1 fruit fly cellular context compared by ENCODE assay signal in the genomic region with DNA sequence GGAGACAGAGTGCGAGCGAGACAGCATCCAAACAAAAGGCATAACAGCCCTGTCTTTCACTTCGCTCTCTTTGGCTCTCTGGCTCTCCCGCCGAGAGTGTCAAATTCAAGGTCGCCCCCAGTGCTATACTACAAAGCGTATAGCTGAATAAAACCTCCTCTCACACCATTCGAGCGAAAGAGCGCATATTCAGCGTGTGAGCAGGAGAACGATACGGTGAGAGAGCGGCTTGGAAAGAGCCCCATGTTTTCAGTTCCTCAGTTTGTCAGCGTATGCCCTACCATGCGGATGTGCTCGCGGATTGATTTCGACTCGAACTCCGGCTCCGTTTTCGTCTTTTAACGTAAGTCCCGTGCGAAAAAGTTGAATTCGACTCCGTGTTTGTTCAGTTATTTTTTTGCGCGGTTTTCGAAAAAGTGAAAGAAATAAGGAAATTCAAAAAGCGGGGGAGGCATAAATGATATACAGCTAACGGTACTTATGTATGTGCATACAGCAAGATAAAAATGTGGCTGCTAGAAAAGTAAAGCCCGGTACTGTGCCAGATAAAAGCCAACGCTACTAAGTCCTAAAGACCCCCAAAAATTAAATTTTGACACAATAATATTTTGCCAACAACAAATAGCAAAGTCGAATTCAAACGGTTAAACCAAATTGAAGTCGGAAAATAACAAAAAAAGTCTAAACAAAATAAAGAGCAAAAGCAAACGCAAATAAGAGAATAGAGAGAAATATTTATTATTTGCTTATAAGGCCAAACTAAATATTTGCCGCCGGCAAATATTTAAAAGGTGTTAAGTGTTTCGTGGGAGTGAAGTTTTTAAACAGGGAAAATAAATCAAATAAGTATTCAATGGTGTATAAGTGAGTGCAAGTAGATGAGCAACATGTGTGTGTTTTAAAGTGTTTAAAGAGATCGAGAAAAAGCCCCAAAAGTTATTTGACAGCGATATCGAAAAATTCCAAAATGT.
TF ChIP-seq lines count a peak whose summit lies in the region.

A gene (plus strand): TSS at position 256 of the 971 bp plus-strand sequence.

TF ChIP-seq in whole organism, embryonic, 481 proteins besides CTCF, POLR2A, EP300 and RAD21 (continued from another document and continues in another):
- TF ChIP-seq pita (GFP tag; optimal IDR thresholded peaks at IDR 0.05; lab: Kevin White, UChicago): no peak
- peak; percentile 27 for TF ChIP-seq stwl (tag; optimal IDR thresholded peaks at IDR 0.05; lab: Kevin White, UChicago)
- TF ChIP-seq CG3407 (GFP tag; optimal IDR thresholded peaks at IDR 0.05; lab: Kevin White, UChicago): no peak
- no peak for TF ChIP-seq Fer1 (GFP tag; optimal IDR thresholded peaks at IDR 0.05; lab: Kevin White, UChicago)
- TF ChIP-seq BtbVII (GFP tag; optimal IDR thresholded peaks at IDR 0.05; lab: Kevin White, UChicago): peak; percentile 13
- TF ChIP-seq Taf1 (GFP tag; IDR thresholded peaks at IDR 0.05; lab: Robert Waterston, UW): no peak
- no peak for TF ChIP-seq CG2875 (GFP tag; optimal IDR thresholded peaks at IDR 0.05; lab: Kevin White, UChicago)
- no peak for TF ChIP-seq CG16815 (GFP tag; optimal IDR thresholded peaks at IDR 0.05; lab: Kevin White, UChicago)
- TF ChIP-seq CG6689 (GFP tag; IDR thresholded peaks at IDR 0.05; lab: Robert Waterston, UW): peak; percentile 41; the same call in 1 of the 2 replicates
- no peak for TF ChIP-seq CG5245 (GFP tag; optimal IDR thresholded peaks at IDR 0.05; lab: Kevin White, UChicago)
- no peak for TF ChIP-seq CG10979 (tag; optimal IDR thresholded peaks at IDR 0.05; lab: Kevin White, UChicago)
- peak; percentile 36 for TF ChIP-seq CG14710 (tag; optimal IDR thresholded peaks at IDR 0.05; lab: Kevin White, UChicago)
- TF ChIP-seq da (GFP tag; optimal IDR thresholded peaks at IDR 0.05; lab: Kevin White, UChicago): no peak
- TF ChIP-seq vnd (GFP tag; IDR thresholded peaks at IDR 0.05; lab: Robert Waterston, UW; ENCODE audit: partially characterized antibody): no peak
- TF ChIP-seq sqz (GFP tag; optimal IDR thresholded peaks at IDR 0.05; lab: Kevin White, UChicago): peak; percentile 25
- TF ChIP-seq cg (GFP tag; optimal IDR thresholded peaks at IDR 0.05; lab: Kevin White, UChicago): no peak
- TF ChIP-seq CG11723 (GFP tag; optimal IDR thresholded peaks at IDR 0.05; lab: Kevin White, UChicago): no peak
- TF ChIP-seq jing (GFP tag; optimal IDR thresholded peaks at IDR 0.05; lab: Kevin White, UChicago): no peak
- TF ChIP-seq Oli (tag; optimal IDR thresholded peaks at IDR 0.05; lab: Kevin White, UChicago): no peak
- no peak for TF ChIP-seq pum (GFP tag; optimal IDR thresholded peaks at IDR 0.05; lab: Kevin White, UChicago)
- TF ChIP-seq CG17328 (GFP tag; IDR thresholded peaks at IDR 0.05; lab: Robert Waterston, UW): peak; percentile 40; the same call in 1 of the 2 replicates
- TF ChIP-seq Dip2 (GFP tag; IDR thresholded peaks at IDR 0.05; lab: Robert Waterston, UW): no peak
- no peak for TF ChIP-seq CG13296 (GFP tag; optimal IDR thresholded peaks at IDR 0.05; lab: Kevin White, UChicago)
- no peak for TF ChIP-seq tin (GFP tag; optimal IDR thresholded peaks at IDR 0.05; lab: Kevin White, UChicago)
- no peak for TF ChIP-seq slp2 (GFP tag; optimal IDR thresholded peaks at IDR 0.05; lab: Kevin White, UChicago)
- no peak for TF ChIP-seq MBD-R2 (GFP tag; IDR thresholded peaks at IDR 0.05; lab: Robert Waterston, UW)
- no peak for TF ChIP-seq Xbp1 (GFP tag; optimal IDR thresholded peaks at IDR 0.05; lab: Kevin White, UChicago)
- peak; percentile 44; the same call in 2 of the 3 replicates for TF ChIP-seq HLH4C (GFP tag; IDR thresholded peaks at IDR 0.05; lab: Robert Waterston, UW; ENCODE audit: partially characterized antibody)
- peak; percentile 53; the same call in 2 of the 3 replicates for TF ChIP-seq CG6791 (GFP tag; IDR thresholded peaks at IDR 0.05; lab: Robert Waterston, UW; ENCODE audit: partially characterized antibody)
- no peak for TF ChIP-seq CG8388 (GFP tag; optimal IDR thresholded peaks at IDR 0.05; lab: Kevin White, UChicago)
- no peak for TF ChIP-seq Dad (GFP tag; optimal IDR thresholded peaks at IDR 0.05; lab: Kevin White, UChicago)
- peak; percentile 59 for TF ChIP-seq CG2678 (tag; optimal IDR thresholded peaks at IDR 0.05; lab: Kevin White, UChicago)
- TF ChIP-seq CG9437 (GFP tag; optimal IDR thresholded peaks at IDR 0.05; lab: Kevin White, UChicago): peak; percentile 72
- no peak; the same call in 1 of the 2 replicates for TF ChIP-seq Drgx (GFP tag; IDR thresholded peaks at IDR 0.05; lab: Robert Waterston, UW)
- no peak for TF ChIP-seq CG1647 (GFP tag; optimal IDR thresholded peaks at IDR 0.05; lab: Kevin White, UChicago)
- TF ChIP-seq Ets65A (GFP tag; lab: Kevin White, UChicago): no peak
- no peak for TF ChIP-seq CG13624 (GFP tag; optimal IDR thresholded peaks at IDR 0.05; lab: Kevin White, UChicago)
- no peak for TF ChIP-seq CG31388 (GFP tag; optimal IDR thresholded peaks at IDR 0.05; lab: Kevin White, UChicago)
- TF ChIP-seq CG12155 (GFP tag; optimal IDR thresholded peaks at IDR 0.05; lab: Kevin White, UChicago): no peak
- TF ChIP-seq onecut (GFP tag; IDR thresholded peaks at IDR 0.05; lab: Robert Waterston, UW): no peak
- TF ChIP-seq CG3065 (GFP tag; optimal IDR thresholded peaks at IDR 0.05; lab: Kevin White, UChicago): no peak
- no peak for TF ChIP-seq CG10543 (GFP tag; optimal IDR thresholded peaks at IDR 0.05; lab: Kevin White, UChicago)
- no peak for TF ChIP-seq Ets97D (GFP tag; optimal IDR thresholded peaks at IDR 0.05; lab: Kevin White, UChicago)
- no peak for TF ChIP-seq H2.0 (GFP tag; IDR thresholded peaks at IDR 0.05; lab: Robert Waterston, UW)
- TF ChIP-seq Eip74EF (GFP tag; optimal IDR thresholded peaks at IDR 0.05; lab: Kevin White, UChicago): no peak
- TF ChIP-seq mirr (GFP tag; optimal IDR thresholded peaks at IDR 0.05; lab: Kevin White, UChicago): no peak
- TF ChIP-seq hth (optimal IDR thresholded peaks at IDR 0.05; lab: Kevin White, UChicago): no peak
- no peak for TF ChIP-seq Nf-YB (GFP tag; optimal IDR thresholded peaks at IDR 0.05; lab: Kevin White, UChicago)
- peak; percentile 78 for TF ChIP-seq vvl (GFP tag; IDR thresholded peaks at IDR 0.05; lab: Robert Waterston, UW)
- TF ChIP-seq Nf-YA (GFP tag; IDR thresholded peaks at IDR 0.05; lab: Robert Waterston, UW): no peak; the same call in 1 of the 2 replicates
- TF ChIP-seq CG16779 (GFP tag; IDR thresholded peaks at IDR 0.05; lab: Robert Waterston, UW): no peak
- TF ChIP-seq ato (GFP tag; IDR thresholded peaks at IDR 0.05; lab: Robert Waterston, UW; ENCODE audit: partially characterized antibody): peak; percentile 50; the same call in 1 of the 2 replicates
- TF ChIP-seq Hr51 (GFP tag; optimal IDR thresholded peaks at IDR 0.05; lab: Kevin White, UChicago): no peak
- peak; percentile 10 for TF ChIP-seq CG7987 (GFP tag; optimal IDR thresholded peaks at IDR 0.05; lab: Kevin White, UChicago)
- TF ChIP-seq CG3838 (GFP tag; optimal IDR thresholded peaks at IDR 0.05; lab: Kevin White, UChicago): no peak
- no peak for TF ChIP-seq CG7372 (GFP tag; IDR thresholded peaks at IDR 0.05; lab: Robert Waterston, UW)
- TF ChIP-seq CG4730 (GFP tag; IDR thresholded peaks at IDR 0.05; lab: Robert Waterston, UW): no peak
- TF ChIP-seq ham (GFP tag; IDR thresholded peaks at IDR 0.05; lab: Robert Waterston, UW): no peak
- TF ChIP-seq ERR (GFP tag; optimal IDR thresholded peaks at IDR 0.05; lab: Kevin White, UChicago): peak; percentile 25
- no peak for TF ChIP-seq Ptx1 (GFP tag; IDR thresholded peaks at IDR 0.05; lab: Robert Waterston, UW)
- TF ChIP-seq amos (GFP tag; IDR thresholded peaks at IDR 0.05; lab: Robert Waterston, UW; ENCODE audit: partially characterized antibody): peak; percentile 57; the same call in 1 of the 2 replicates
- TF ChIP-seq YL-1 (GFP tag; optimal IDR thresholded peaks at IDR 0.05; lab: Kevin White, UChicago): no peak
- no peak for TF ChIP-seq CkIIα-i1 (GFP tag; IDR thresholded peaks at IDR 0.05; lab: Robert Waterston, UW)
- TF ChIP-seq Fer2 (tag; optimal IDR thresholded peaks at IDR 0.05; lab: Kevin White, UChicago): no peak
- TF ChIP-seq cad (GFP tag; optimal IDR thresholded peaks at IDR 0.05; lab: Kevin White, UChicago): peak; percentile 31
- no peak for TF ChIP-seq bigmax (GFP tag; optimal IDR thresholded peaks at IDR 0.05; lab: Kevin White, UChicago)
- TF ChIP-seq CG11093 (GFP tag; IDR thresholded peaks at IDR 0.05; lab: Robert Waterston, UW): no peak
- no peak for TF ChIP-seq slou (GFP tag; optimal IDR thresholded peaks at IDR 0.05; lab: Kevin White, UChicago)
- no peak for TF ChIP-seq lmd (GFP tag; IDR thresholded peaks at IDR 0.05; lab: Robert Waterston, UW)
- TF ChIP-seq klu (GFP tag; IDR thresholded peaks at IDR 0.05; lab: Robert Waterston, UW): no peak
- peak; percentile 57 for TF ChIP-seq CG13287 (GFP tag; IDR thresholded peaks at IDR 0.05; lab: Robert Waterston, UW; ENCODE audit: partially characterized antibody)
- TF ChIP-seq CG3995 (GFP tag; optimal IDR thresholded peaks at IDR 0.05; lab: Kevin White, UChicago): no peak
- TF ChIP-seq CG17385 (GFP tag; optimal IDR thresholded peaks at IDR 0.05; lab: Kevin White, UChicago): peak; percentile 24
- TF ChIP-seq croc (GFP tag; conservative IDR thresholded peaks at IDR 0.05; lab: Robert Waterston, UW): no peak
- TF ChIP-seq HLHmδ (GFP tag; optimal IDR thresholded peaks at IDR 0.05; lab: Kevin White, UChicago): peak; percentile 22
- TF ChIP-seq ttk (GFP tag; IDR thresholded peaks at IDR 0.05; lab: Robert Waterston, UW): no peak
- no peak for TF ChIP-seq btn (GFP tag; optimal IDR thresholded peaks at IDR 0.05; lab: Kevin White, UChicago)
- TF ChIP-seq CG7928 (GFP tag; optimal IDR thresholded peaks at IDR 0.05; lab: Kevin White, UChicago): no peak
- TF ChIP-seq schlank (tag; optimal IDR thresholded peaks at IDR 0.05; lab: Kevin White, UChicago): no peak
- peak; percentile 16 for TF ChIP-seq CG2712 (tag; optimal IDR thresholded peaks at IDR 0.05; lab: Kevin White, UChicago)
- no peak for TF ChIP-seq Dfd (GFP tag; optimal IDR thresholded peaks at IDR 0.05; lab: Kevin White, UChicago)
- peak; percentile 13 for TF ChIP-seq Sry-β (GFP tag; optimal IDR thresholded peaks at IDR 0.05; lab: Kevin White, UChicago)
- TF ChIP-seq ap (GFP tag; IDR thresholded peaks at IDR 0.05; lab: Robert Waterston, UW): 0 out of 2 replicates have a peak, but pooled peaks have one; percentile 8
- TF ChIP-seq dimm (GFP tag; IDR thresholded peaks at IDR 0.05; lab: Robert Waterston, UW): no peak
- TF ChIP-seq CG33557 (GFP tag; optimal IDR thresholded peaks at IDR 0.05; lab: Kevin White, UChicago): peak; percentile 20
- no peak for TF ChIP-seq CG7786 (GFP tag; optimal IDR thresholded peaks at IDR 0.05; lab: Kevin White, UChicago)
- peak; percentile 14 for TF ChIP-seq nerfin-1 (tag; optimal IDR thresholded peaks at IDR 0.05; lab: Kevin White, UChicago)
- TF ChIP-seq CG7556 (GFP tag; optimal IDR thresholded peaks at IDR 0.05; lab: Kevin White, UChicago): peak; percentile 10
- no peak for TF ChIP-seq dmrt99B (tag; optimal IDR thresholded peaks at IDR 0.05; lab: Kevin White, UChicago)
- TF ChIP-seq lola (GFP tag; optimal IDR thresholded peaks at IDR 0.05; lab: Kevin White, UChicago): peak in 1 of 3 experiments; percentile 39
- no peak for TF ChIP-seq CG17802 (tag; optimal IDR thresholded peaks at IDR 0.05; lab: Kevin White, UChicago)
- TF ChIP-seq CG13775 (GFP tag; optimal IDR thresholded peaks at IDR 0.05; lab: Kevin White, UChicago): peak; percentile 11
- TF ChIP-seq bcd (GFP tag; optimal IDR thresholded peaks at IDR 0.05; lab: Kevin White, UChicago): no peak
- TF ChIP-seq trh (GFP tag; optimal IDR thresholded peaks at IDR 0.05; lab: Kevin White, UChicago): no peak
- no peak for TF ChIP-seq CG4424 (GFP tag; optimal IDR thresholded peaks at IDR 0.05; lab: Kevin White, UChicago)
- peak; percentile 23; the same call in 1 of the 2 replicates for TF ChIP-seq ranshi (GFP tag; IDR thresholded peaks at IDR 0.05; lab: Robert Waterston, UW)
- TF ChIP-seq Dll (GFP tag; IDR thresholded peaks at IDR 0.05; lab: Robert Waterston, UW; ENCODE audit: partially characterized antibody): peak; percentile 67; the same call in 3 of the 4 replicates
- no peak for TF ChIP-seq Hr3 (GFP tag; optimal IDR thresholded peaks at IDR 0.05; lab: Kevin White, UChicago)
- TF ChIP-seq CG18764 (GFP tag; optimal IDR thresholded peaks at IDR 0.05; lab: Kevin White, UChicago): no peak
- peak; percentile 42 for TF ChIP-seq knrl (GFP tag; IDR thresholded peaks at IDR 0.05; lab: Robert Waterston, UW; ENCODE audit: partially characterized antibody)
- TF ChIP-seq D19A (tag; optimal IDR thresholded peaks at IDR 0.05; lab: Kevin White, UChicago): no peak
- peak; percentile 77 for TF ChIP-seq sens (GFP tag; lab: Kevin White, UChicago)
- no peak for TF ChIP-seq CG18619 (GFP tag; optimal IDR thresholded peaks at IDR 0.05; lab: Kevin White, UChicago)
- peak; percentile 59; the same call in 1 of the 2 replicates for TF ChIP-seq rib (GFP tag; IDR thresholded peaks at IDR 0.05; lab: Robert Waterston, UW)
- no peak for TF ChIP-seq lbe (GFP tag; optimal IDR thresholded peaks at IDR 0.05; lab: Kevin White, UChicago)
- TF ChIP-seq CG2199 (GFP tag; IDR thresholded peaks at IDR 0.05; lab: Robert Waterston, UW): 0 out of 3 replicates have a peak, but pooled peaks have one; percentile 45
- TF ChIP-seq mam (GFP tag; optimal IDR thresholded peaks at IDR 0.05; lab: Kevin White, UChicago): no peak
- no peak for TF ChIP-seq H15 (GFP tag; IDR thresholded peaks at IDR 0.05; lab: Robert Waterston, UW)
- no peak for TF ChIP-seq Atf-2 (GFP tag; optimal IDR thresholded peaks at IDR 0.05; lab: Kevin White, UChicago)
- TF ChIP-seq unc-4 (GFP tag; IDR thresholded peaks at IDR 0.05; lab: Robert Waterston, UW; ENCODE audit: partially characterized antibody): peak; percentile 63
- peak; percentile 70; the same call in 1 of the 2 replicates for TF ChIP-seq CG32532 (GFP tag; IDR thresholded peaks at IDR 0.05; lab: Robert Waterston, UW)
- TF ChIP-seq CG31224 (GFP tag; IDR thresholded peaks at IDR 0.05; lab: Robert Waterston, UW): no peak
- no peak for TF ChIP-seq crc (GFP tag; optimal IDR thresholded peaks at IDR 0.05; lab: Kevin White, UChicago)
- no peak for TF ChIP-seq CG9215 (GFP tag; IDR thresholded peaks at IDR 0.05; lab: Robert Waterston, UW)
- no peak for TF ChIP-seq Antp (GFP tag; optimal IDR thresholded peaks at IDR 0.05; lab: Kevin White, UChicago)
- peak; percentile 17 for TF ChIP-seq Blimp-1 (GFP tag; optimal IDR thresholded peaks at IDR 0.05; lab: Kevin White, UChicago)
- TF ChIP-seq CG3847 (GFP tag; IDR thresholded peaks at IDR 0.05; lab: Robert Waterston, UW): no peak
- no peak for TF ChIP-seq CG6765 (GFP tag; optimal IDR thresholded peaks at IDR 0.05; lab: Kevin White, UChicago)
- TF ChIP-seq CG4820 (GFP tag; optimal IDR thresholded peaks at IDR 0.05; lab: Kevin White, UChicago): no peak
- no peak for TF ChIP-seq B-H1 (GFP tag; IDR thresholded peaks at IDR 0.05; lab: Robert Waterston, UW)
- no peak for TF ChIP-seq pfk (GFP tag; optimal IDR thresholded peaks at IDR 0.05; lab: Kevin White, UChicago)
